Fruit fly (Drosophila melanogaster): ENCODE measurements around the gene f.

The f gene

dm6 chrX:17237421-17237820 lies 4.7 kb downstream of the f start (continued):
- TF ChIP-seq CG3163 (GFP tag; optimal IDR thresholded peaks at IDR 0.05) (no peak), Trl (optimal IDR thresholded peaks at IDR 0.05) (no peak), Trl (GFP tag; optimal IDR thresholded peaks at IDR 0.05) (no peak), fd96Cb (tag; optimal IDR thresholded peaks at IDR 0.05) (peak; percentile 30), tup (GFP tag; optimal IDR thresholded peaks at IDR 0.05) (no peak), Mrtf (GFP tag; IDR thresholded peaks at IDR 0.05) (no peak), chm (GFP tag; IDR thresholded peaks at IDR 0.05) (no peak), CG17612 (GFP tag; IDR thresholded peaks at IDR 0.05) (no peak), pum (GFP tag; optimal IDR thresholded peaks at IDR 0.05) (no peak), CG34422 (GFP tag; IDR thresholded peaks at IDR 0.05) (no peak), ase (GFP tag; IDR thresholded peaks at IDR 0.05) (no peak), Ssrp (tag; optimal IDR thresholded peaks at IDR 0.05) (peak; percentile 41), Neu2 (GFP tag; optimal IDR thresholded peaks at IDR 0.05; ENCODE audit: borderline replicate concordance) (no peak), CG9609 (GFP tag; optimal IDR thresholded peaks at IDR 0.05) (no peak), Oli (tag; optimal IDR thresholded peaks at IDR 0.05) (peak; percentile 47), danr (GFP tag; IDR thresholded peaks at IDR 0.05) (no peak), gcm (GFP tag; optimal IDR thresholded peaks at IDR 0.05) (no peak), cas (GFP tag; IDR thresholded peaks at IDR 0.05) (no peak), peb (GFP tag; IDR thresholded peaks at IDR 0.05) (no peak), Sry-β (GFP tag; optimal IDR thresholded peaks at IDR 0.05) (no peak), HHEX (GFP tag; optimal IDR thresholded peaks at IDR 0.05) (no peak), CG7963 (GFP tag; IDR thresholded peaks at IDR 0.05; ENCODE audit: partially characterized antibody) (no peak), dan (GFP tag; IDR thresholded peaks at IDR 0.05) (no peak), CG10565 (GFP tag; optimal IDR thresholded peaks at IDR 0.05) (no peak), NfI (GFP tag; optimal IDR thresholded peaks at IDR 0.05) (no peak), ro (GFP tag; IDR thresholded peaks at IDR 0.05) (no peak), CG1529 (GFP tag; optimal IDR thresholded peaks at IDR 0.05) (no peak), esg (GFP tag; conservative IDR thresholded peaks at IDR 0.05) (0 out of 2 replicates have a peak, but pooled peaks have one; percentile 7), sima (GFP tag; optimal IDR thresholded peaks at IDR 0.05) (no peak), CG6683 (GFP tag; optimal IDR thresholded peaks at IDR 0.05) (no peak), CG1602 (GFP tag; optimal IDR thresholded peaks at IDR 0.05) (no peak), CkIIα-i1 (GFP tag; IDR thresholded peaks at IDR 0.05) (no peak), CG10979 (tag; optimal IDR thresholded peaks at IDR 0.05) (peak; percentile 42), Hr39 (optimal IDR thresholded peaks at IDR 0.05) (no peak), bab2 (GFP tag; optimal IDR thresholded peaks at IDR 0.05) (no peak), br (optimal IDR thresholded peaks at IDR 0.05) (no peak), lmd (GFP tag; IDR thresholded peaks at IDR 0.05) (no peak), CG4360 (GFP tag; IDR thresholded peaks at IDR 0.05) (no peak), CG4424 (GFP tag; optimal IDR thresholded peaks at IDR 0.05) (peak; percentile 22), zen (tag; optimal IDR thresholded peaks at IDR 0.05) (peak; percentile 17), lbe (GFP tag; optimal IDR thresholded peaks at IDR 0.05) (no peak), Jarid2 (GFP tag; optimal IDR thresholded peaks at IDR 0.05) (no peak), scrt (GFP tag; optimal IDR thresholded peaks at IDR 0.05) (no peak), Six4 (GFP tag; optimal IDR thresholded peaks at IDR 0.05) (no peak), bsh (GFP tag; optimal IDR thresholded peaks at IDR 0.05) (peak; percentile 22 to 38), Myb (GFP tag; optimal IDR thresholded peaks at IDR 0.05) (no peak), CG17186 (GFP tag; optimal IDR thresholded peaks at IDR 0.05) (no peak), sug (tag; optimal IDR thresholded peaks at IDR 0.05) (no peak), jigr1 (GFP tag; IDR thresholded peaks at IDR 0.05) (no peak), bigmax (GFP tag; optimal IDR thresholded peaks at IDR 0.05) (no peak), nmo (GFP tag; optimal IDR thresholded peaks at IDR 0.05) (peak; percentile 24), CTCF (GFP tag; optimal IDR thresholded peaks at IDR 0.05) (no peak), CG15479 (GFP tag; optimal IDR thresholded peaks at IDR 0.05) (no peak), CG12155 (GFP tag; optimal IDR thresholded peaks at IDR 0.05) (no peak)

All from whole organism, embryonic.